Worm (Caenorhabditis elegans) whole organism, L3 larva: ENCODE measurements around the gene lido-5.
A peak's percentile ranks its signal among the peaks of the same experiment; 100 is the strongest.

Experiments
- ZK546.5 ChIP-seq: sonication (generic microtip); optimal IDR thresholded peaks from 2 replicates; lab custom pipeline; 2017; ENCODE audit warnings: missing biosample characterization, missing genetic modification characterization
- ceh-28 ChIP-seq: fragments of 150-350 bp; optimal IDR thresholded peaks from 2 replicates; lab custom pipeline; 2014; ENCODE audit warnings: missing biosample characterization, missing genetic modification reagents, missing genetic modification characterization
- ceh-9 ChIP-seq: sonication (generic microtip); optimal IDR thresholded peaks from 2 replicates; lab custom pipeline; 2018; ENCODE audit warnings: missing biosample characterization, missing genetic modification characterization
- daf-12 ChIP-seq: fragments of 150-350 bp; optimal IDR thresholded peaks from 2 replicates; lab custom pipeline; 2014; ENCODE audit warnings: missing biosample characterization, missing genetic modification reagents, missing genetic modification characterization
- egl-27 ChIP-seq: sonication (generic microtip); optimal IDR thresholded peaks from 4 replicates; lab custom pipeline; 2017; ENCODE audit warnings: missing biosample characterization, missing genetic modification reagents, missing genetic modification characterization
- elt-1 ChIP-seq: fragments of 150-350 bp; optimal IDR thresholded peaks from 2 replicates; lab custom pipeline; 2014; ENCODE audit warnings: missing biosample characterization, missing genetic modification characterization
- eor-1 ChIP-seq, 2 experiments: fragments of 150-350 bp; optimal IDR thresholded peaks; 2 replicates each; lab custom pipeline; 2014 to 2018; ENCODE audit warnings: missing biosample characterization in 2 of 2, missing genetic modification characterization in 2 of 2
- fkh-2 ChIP-seq: fragments of 150-350 bp; optimal IDR thresholded peaks from 2 replicates; lab custom pipeline; 2014; ENCODE audit warnings: missing biosample characterization, missing genetic modification reagents, missing genetic modification characterization
- hmg-11 ChIP-seq: sonication (generic microtip); optimal IDR thresholded peaks from 2 replicates; lab custom pipeline; 2016; ENCODE audit warnings: missing genetic modification characterization, missing compliant biosample characterization
- jun-1 ChIP-seq: fragments of 150-350 bp; optimal IDR thresholded peaks from 2 replicates; lab custom pipeline; 2014; ENCODE audit warnings: missing biosample characterization, missing genetic modification reagents, missing genetic modification characterization
- lin-15B ChIP-seq: fragments of 150-350 bp; optimal IDR thresholded peaks from 2 replicates; lab custom pipeline; 2014; ENCODE audit warnings: missing biosample characterization, missing genetic modification characterization
- lsy-12 ChIP-seq: sonication (generic microtip); optimal IDR thresholded peaks from 2 replicates; lab custom pipeline; 2016; ENCODE audit warnings: mild to moderate bottlenecking, missing genetic modification characterization, missing compliant biosample characterization
- mdl-1 ChIP-seq: fragments of 150-350 bp; optimal IDR thresholded peaks from 2 replicates; lab custom pipeline; 2014; ENCODE audit warnings: missing biosample characterization, missing genetic modification characterization
- nhr-25 ChIP-seq: sonication (generic microtip); optimal IDR thresholded peaks from 2 replicates; lab custom pipeline; 2017; ENCODE audit warnings: missing biosample characterization, missing genetic modification characterization
- nhr-28 ChIP-seq: fragments of 150-350 bp; optimal IDR thresholded peaks from 2 replicates; lab custom pipeline; 2014; ENCODE audit warnings: missing biosample characterization, missing genetic modification characterization
- nhr-43 ChIP-seq: sonication (generic microtip); optimal IDR thresholded peaks from 2 replicates; lab custom pipeline; 2016; ENCODE audit warnings: mild to moderate bottlenecking, missing genetic modification characterization, missing compliant biosample characterization; ENCODE audit not compliant: poor library complexity, severe bottlenecking
- nhr-76 ChIP-seq: fragments of 150-350 bp; sonication (generic microtip); optimal IDR thresholded peaks from 5 replicates; lab custom pipeline; 2014; ENCODE audit warnings: missing biosample characterization, missing genetic modification characterization
- pha-4 ChIP-seq: fragments of 150-350 bp; optimal IDR thresholded peaks from 2 replicates; lab custom pipeline; 2014; ENCODE audit warnings: missing biosample characterization, missing genetic modification reagents, missing genetic modification characterization
- sea-2 ChIP-seq: fragments of 150-350 bp; sonication (generic microtip); optimal IDR thresholded peaks from 4 replicates; lab custom pipeline; 2014; ENCODE audit warnings: missing biosample characterization, missing genetic modification reagents, missing genetic modification characterization
- tbx-2 ChIP-seq: sonication (generic microtip); optimal IDR thresholded peaks from 2 replicates; lab custom pipeline; 2016; ENCODE audit warnings: mild to moderate bottlenecking, missing genetic modification characterization, missing compliant biosample characterization
- unc-39 ChIP-seq: sonication (generic microtip); optimal IDR thresholded peaks from 4 replicates; lab custom pipeline; 2017; ENCODE audit warnings: missing biosample characterization, missing genetic modification characterization
- unc-62 ChIP-seq: fragments of 150-350 bp; sonication (generic microtip); optimal IDR thresholded peaks from 4 replicates; lab custom pipeline; 2014; ENCODE audit warnings: missing biosample characterization, missing genetic modification reagents, missing genetic modification characterization
- zag-1 ChIP-seq: fragments of 150-350 bp; optimal IDR thresholded peaks from 2 replicates; lab custom pipeline; 2014; ENCODE audit warnings: missing biosample characterization, missing genetic modification characterization
- ztf-11 ChIP-seq: fragments of 150-350 bp; optimal IDR thresholded peaks from 2 replicates; lab custom pipeline; 2014; ENCODE audit warnings: missing biosample characterization, missing genetic modification characterization

Gene lido-5

ce11 chrX:17062165-17062564 lies 48.3 kb downstream of the lido-5 start:
- TF ChIP-seq lsy-12 (tag; lab: Kevin White, UChicago) (no peak), nhr-76 (tag; lab: Kevin White, UChicago) (no peak), nhr-25 (tag; lab: Kevin White, UChicago) (no peak), jun-1 (tag; lab: Kevin White, UChicago) (no peak), ZK546.5 (tag; lab: Kevin White, UChicago) (no peak), zag-1 (tag; lab: Kevin White, UChicago) (no peak), nhr-43 (tag; lab: Kevin White, UChicago) (peak; percentile 41), daf-12 (tag; lab: Kevin White, UChicago) (no peak), unc-39 (tag; lab: Kevin White, UChicago) (no peak), unc-62 (GFP tag; lab: Kevin White, UChicago) (no peak), pha-4 (peak; percentile 40), eor-1 (tag; optimal IDR thresholded peaks at IDR 0.05; lab: Kevin White, UChicago) (no peak), egl-27 (no peak)

ce11 chrX:17059760-17060159 lies 50.7 kb downstream of the lido-5 start:
- TF ChIP-seq lin-15B: no peak
- TF ChIP-seq elt-1 (tag; lab: Kevin White, UChicago): no peak
- TF ChIP-seq lsy-12 (tag; lab: Kevin White, UChicago): no peak
- TF ChIP-seq mdl-1 (tag; lab: Kevin White, UChicago): no peak
- no peak for TF ChIP-seq jun-1 (tag; lab: Kevin White, UChicago)
- TF ChIP-seq fkh-2 (tag; lab: Kevin White, UChicago): no peak
- no peak for TF ChIP-seq nhr-28 (tag; lab: Kevin White, UChicago)
- no peak for TF ChIP-seq ztf-11 (tag; lab: Kevin White, UChicago)
- TF ChIP-seq tbx-2: no peak
- TF ChIP-seq eor-1 (tag; optimal IDR thresholded peaks at IDR 0.05; lab: Kevin White, UChicago): no peak
- no peak for TF ChIP-seq nhr-25 (tag; lab: Kevin White, UChicago)
- TF ChIP-seq unc-39 (tag; lab: Kevin White, UChicago): no peak
- TF ChIP-seq nhr-43 (tag; lab: Kevin White, UChicago): no peak
- TF ChIP-seq hmg-11 (tag; lab: Kevin White, UChicago): no peak
- no peak for TF ChIP-seq ceh-28 (tag; lab: Kevin White, UChicago)
- TF ChIP-seq sea-2 (GFP tag; lab: Kevin White, UChicago): no peak
- no peak for TF ChIP-seq ceh-9 (tag; lab: Kevin White, UChicago)
